Worm (Caenorhabditis elegans) whole organism, late embryonic: ENCODE results near the gene F34D6.1.

Experiments used
- C38D4.7 ChIP-seq: fragments of 200-800 bp; sonication (Bioruptor generic); optimal IDR thresholded peaks from 2 replicates; lab custom pipeline; 2018; ENCODE audit warnings: mild to moderate bottlenecking, missing genetic modification characterization, moderate library complexity, missing compliant biosample characterization
- K09A11.1 ChIP-seq: sonication (generic microtip); optimal IDR thresholded peaks from 2 replicates; lab custom pipeline; 2017; ENCODE audit warnings: antibody characterized with exemption, mild to moderate bottlenecking, missing genetic modification characterization, missing compliant biosample characterization; ENCODE audit not compliant: insufficient read depth
- Y22D7AL.16 ChIP-seq: sonication (generic microtip); optimal IDR thresholded peaks from 2 replicates; lab custom pipeline; 2016; ENCODE audit warnings: missing genetic modification characterization, missing compliant biosample characterization
- ama-1 ChIP-seq: fragments of 150-350 bp; optimal IDR thresholded peaks from 2 replicates; lab custom pipeline; 2014
- ceh-19 ChIP-seq: fragments of 200-800 bp; sonication (Bioruptor generic); optimal IDR thresholded peaks from 2 replicates; lab custom pipeline; 2018; ENCODE audit warnings: mild to moderate bottlenecking, missing genetic modification characterization, missing compliant biosample characterization
- ceh-22 ChIP-seq: sonication (generic microtip); optimal IDR thresholded peaks from 2 replicates; lab custom pipeline; 2017; ENCODE audit warnings: missing biosample characterization, missing genetic modification characterization
- ceh-30 ChIP-seq: fragments of 150-350 bp; optimal IDR thresholded peaks from 2 replicates; lab custom pipeline; 2014; ENCODE audit warnings: missing biosample characterization, missing genetic modification characterization
- ceh-31 ChIP-seq: sonication (generic microtip); optimal IDR thresholded peaks from 2 replicates; lab custom pipeline; 2016; ENCODE audit warnings: missing genetic modification characterization, missing compliant biosample characterization
- ceh-45 ChIP-seq: fragments of 200-800 bp; sonication (Bioruptor generic); IDR thresholded peaks from 2 replicates; pipeline ENCODE4 v1.3.6; 2022; ENCODE audit warnings: missing genetic modification reagents, missing genetic modification characterization, missing compliant biosample characterization
- ceh-48 ChIP-seq: sonication (generic microtip); optimal IDR thresholded peaks from 2 replicates; lab custom pipeline; 2016; ENCODE audit warnings: missing genetic modification characterization, inconsistent platforms, missing compliant biosample characterization
- ceh-6 ChIP-seq: fragments of 200-800 bp; sonication (Bioruptor generic); optimal IDR thresholded peaks from 2 replicates; lab custom pipeline; 2018; ENCODE audit warnings: mild to moderate bottlenecking, missing genetic modification characterization, missing compliant biosample characterization
- ceh-9 ChIP-seq: sonication (generic microtip); optimal IDR thresholded peaks from 2 replicates; lab custom pipeline; 2016; ENCODE audit warnings: mild to moderate bottlenecking, missing genetic modification characterization, inconsistent platforms, missing compliant biosample characterization
- dve-1 ChIP-seq: sonication (generic microtip); optimal IDR thresholded peaks from 2 replicates; lab custom pipeline; 2017; ENCODE audit warnings: antibody characterized with exemption, mild to moderate bottlenecking, missing genetic modification characterization, missing compliant biosample characterization
- elt-2 ChIP-seq: sonication (generic microtip); optimal IDR thresholded peaks from 2 replicates; lab custom pipeline; 2016; ENCODE audit warnings: missing genetic modification reagents, missing genetic modification characterization, missing compliant biosample characterization
- fkh-6 ChIP-seq: sonication (generic microtip); optimal IDR thresholded peaks from 2 replicates; lab custom pipeline; 2016; ENCODE audit warnings: missing genetic modification characterization, missing compliant biosample characterization
- gmeb-2 ChIP-seq: sonication (generic microtip); optimal IDR thresholded peaks from 2 replicates; lab custom pipeline; 2016; ENCODE audit warnings: missing genetic modification characterization, inconsistent platforms, missing compliant biosample characterization
- hlh-15 ChIP-seq: sonication (generic microtip); optimal IDR thresholded peaks from 2 replicates; lab custom pipeline; 2016; ENCODE audit warnings: missing genetic modification characterization, missing compliant biosample characterization
- hlh-30 ChIP-seq: sonication (generic microtip); optimal IDR thresholded peaks from 2 replicates; lab custom pipeline; 2017; ENCODE audit warnings: antibody characterized with exemption, missing genetic modification characterization, missing compliant biosample characterization; ENCODE audit not compliant: insufficient read depth
- hlh-6 ChIP-seq: sonication (generic microtip); optimal IDR thresholded peaks from 2 replicates; lab custom pipeline; 2016; ENCODE audit warnings: missing genotype, missing genetic modification characterization, missing compliant biosample characterization
- hlh-8 ChIP-seq: sonication (generic microtip); optimal IDR thresholded peaks from 2 replicates; lab custom pipeline; 2016; ENCODE audit warnings: missing genotype, missing genetic modification characterization, missing compliant biosample characterization
- lim-6 ChIP-seq: sonication (generic microtip); optimal IDR thresholded peaks from 2 replicates; lab custom pipeline; 2016; ENCODE audit warnings: missing genetic modification characterization, missing compliant biosample characterization
- madf-2 ChIP-seq: sonication (generic microtip); optimal IDR thresholded peaks from 2 replicates; lab custom pipeline; 2017; ENCODE audit warnings: missing genetic modification characterization, missing compliant biosample characterization
- mec-3 ChIP-seq: sonication (generic microtip); optimal IDR thresholded peaks from 2 replicates; lab custom pipeline; 2016; ENCODE audit warnings: borderline replicate concordance, missing genetic modification characterization, missing compliant biosample characterization
- nhr-11 ChIP-seq: fragments of 150-350 bp; optimal IDR thresholded peaks from 2 replicates; lab custom pipeline; 2014; ENCODE audit warnings: missing biosample characterization, missing genetic modification characterization
- nhr-232 ChIP-seq: sonication (generic microtip); optimal IDR thresholded peaks from 2 replicates; lab custom pipeline; 2016; ENCODE audit warnings: missing genetic modification characterization, missing compliant biosample characterization
- npax-4 ChIP-seq: sonication (generic microtip); optimal IDR thresholded peaks from 2 replicates; lab custom pipeline; 2016; ENCODE audit warnings: missing genetic modification characterization, missing compliant biosample characterization
- odd-2 ChIP-seq: sonication (generic microtip); optimal IDR thresholded peaks from 2 replicates; lab custom pipeline; 2017; ENCODE audit warnings: antibody characterized with exemption, mild to moderate bottlenecking, missing genetic modification characterization, missing compliant biosample characterization
- pag-3 ChIP-seq: sonication (generic microtip); optimal IDR thresholded peaks from 2 replicates; lab custom pipeline; 2016; ENCODE audit warnings: missing compliant biosample characterization, missing genetic modification characterization, borderline replicate concordance
- pat-9 ChIP-seq: fragments of 200-800 bp; sonication (Bioruptor generic); optimal IDR thresholded peaks from 2 replicates; lab custom pipeline; 2018; ENCODE audit warnings: mild to moderate bottlenecking, missing genetic modification characterization, moderate library complexity, missing compliant biosample characterization
- pax-1 ChIP-seq: fragments of 150-350 bp; optimal IDR thresholded peaks from 2 replicates; lab custom pipeline; 2014; ENCODE audit warnings: missing biosample characterization, missing genetic modification characterization
- pha-4 ChIP-seq: fragments of 150-350 bp; optimal IDR thresholded peaks from 2 replicates; lab custom pipeline; 2018; ENCODE audit warnings: missing biosample characterization, missing genetic modification reagents, missing genetic modification characterization
- pqm-1 ChIP-seq: sonication (generic microtip); optimal IDR thresholded peaks from 2 replicates; lab custom pipeline; 2016; ENCODE audit warnings: missing genetic modification characterization, missing compliant biosample characterization
- ref-2 ChIP-seq: sonication (generic microtip); optimal IDR thresholded peaks from 2 replicates; lab custom pipeline; 2016; ENCODE audit warnings: missing genetic modification characterization, missing compliant biosample characterization
- sdc-2 ChIP-seq: sonication (generic microtip); optimal IDR thresholded peaks from 2 replicates; lab custom pipeline; 2016; ENCODE audit warnings: missing genotype, missing genetic modification characterization, missing compliant biosample characterization
- sox-4 ChIP-seq: sonication (generic microtip); optimal IDR thresholded peaks from 2 replicates; lab custom pipeline; 2017; ENCODE audit warnings: mild to moderate bottlenecking, missing genetic modification characterization, inconsistent platforms, missing compliant biosample characterization
- syd-9 ChIP-seq: sonication (generic microtip); optimal IDR thresholded peaks from 2 replicates; lab custom pipeline; 2016; ENCODE audit warnings: mild to moderate bottlenecking, missing genetic modification characterization, moderate library complexity, missing compliant biosample characterization
- ttx-3 ChIP-seq: sonication (generic microtip); optimal IDR thresholded peaks from 2 replicates; lab custom pipeline; 2016; ENCODE audit warnings: missing genetic modification reagents, missing genetic modification characterization, missing compliant biosample characterization
- unc-42 ChIP-seq: sonication (generic microtip); optimal IDR thresholded peaks from 2 replicates; lab custom pipeline; 2016; ENCODE audit warnings: missing genotype, missing genetic modification characterization, missing compliant biosample characterization
- unc-55 ChIP-seq: sonication (generic microtip); optimal IDR thresholded peaks from 2 replicates; lab custom pipeline; 2017; ENCODE audit warnings: missing biosample characterization, missing genetic modification reagents, missing genetic modification characterization
- unc-86 ChIP-seq: sonication (generic microtip); optimal IDR thresholded peaks from 2 replicates; lab custom pipeline; 2016; ENCODE audit warnings: missing genetic modification characterization, missing compliant biosample characterization

F34D6.1 gene

DNA sequence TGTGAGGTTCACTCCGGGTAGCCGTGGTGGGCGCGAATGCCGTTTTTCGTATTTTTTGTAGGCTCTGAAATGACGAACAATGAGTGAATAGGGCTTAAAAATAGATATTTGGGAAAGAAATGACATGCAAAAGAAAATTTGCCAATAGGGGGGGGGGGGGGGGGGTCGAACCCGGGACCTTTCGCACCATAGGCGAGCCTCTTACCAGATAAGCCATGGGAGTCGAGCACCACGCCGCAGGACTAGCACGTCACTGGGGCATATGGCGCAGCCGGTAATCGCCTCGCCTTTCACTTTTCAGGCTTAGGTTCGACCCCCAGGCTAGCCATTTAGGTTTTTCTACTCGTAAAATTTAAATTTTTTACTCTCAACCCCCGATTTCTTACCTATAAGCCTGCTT lies 38.2 kb upstream of the F34D6.1 start:
- TF ChIP-seq unc-55 (GFP tag; lab: Kevin White, UChicago) (no peak), fkh-6 (tag; lab: Kevin White, UChicago) (no peak), ceh-19 (GFP tag; lab: Kevin White, UChicago) (no peak), ceh-48 (no peak), mec-3 (no peak), ceh-31 (tag; lab: Kevin White, UChicago) (no peak), hlh-6 (no peak), hlh-15 (tag; lab: Kevin White, UChicago) (no peak), sox-4 (tag; lab: Kevin White, UChicago) (no peak), ceh-45 (no peak), Y22D7AL.16 (tag; lab: Kevin White, UChicago) (no peak), lim-6 (tag; lab: Kevin White, UChicago) (no peak), sdc-2 (no peak), pag-3 (tag; lab: Kevin White, UChicago) (no peak), pax-1 (tag; lab: Kevin White, UChicago) (no peak)

DNA sequence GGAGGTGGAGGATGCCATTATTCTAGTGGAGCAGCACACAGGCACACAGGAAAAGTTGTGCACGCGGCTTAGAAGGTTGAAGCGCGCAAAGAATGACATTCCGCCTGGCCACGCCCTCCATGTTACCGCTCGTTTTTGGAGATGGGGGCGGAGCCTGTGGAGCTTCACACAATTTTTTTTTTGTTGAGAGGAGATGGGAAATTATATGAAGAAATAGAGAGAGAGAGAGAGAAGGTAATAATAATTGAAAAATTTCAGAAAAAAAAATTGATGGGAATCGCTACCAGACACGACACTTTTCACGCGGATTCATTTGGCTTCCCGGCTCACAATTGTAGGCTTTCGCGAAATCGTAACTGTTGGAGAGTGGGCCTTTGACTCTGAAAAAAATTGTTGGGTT lies 36.3 kb upstream of the F34D6.1 start, which contains the start of gene T05A8.3:
TSS of gene T05A8.3 (minus strand) at position 101 of the 400 bp plus-strand sequence.
- TF ChIP-seq ceh-19 (GFP tag; lab: Kevin White, UChicago) (no peak), ceh-30 (no peak), C38D4.7 (GFP tag; lab: Kevin White, UChicago) (no peak), pha-4 (tag; lab: Kevin White, UChicago) (no peak), pat-9 (tag; lab: Kevin White, UChicago) (no peak), npax-4 (no peak), syd-9 (tag; lab: Kevin White, UChicago) (no peak), ref-2 (tag; lab: Kevin White, UChicago) (no peak), unc-86 (tag; lab: Kevin White, UChicago) (no peak), pqm-1 (tag; lab: Kevin White, UChicago) (no peak), hlh-30 (tag; lab: Kevin White, UChicago) (no peak)
- TF ChIP-seq, all 69 proteins: peak for 0

DNA sequence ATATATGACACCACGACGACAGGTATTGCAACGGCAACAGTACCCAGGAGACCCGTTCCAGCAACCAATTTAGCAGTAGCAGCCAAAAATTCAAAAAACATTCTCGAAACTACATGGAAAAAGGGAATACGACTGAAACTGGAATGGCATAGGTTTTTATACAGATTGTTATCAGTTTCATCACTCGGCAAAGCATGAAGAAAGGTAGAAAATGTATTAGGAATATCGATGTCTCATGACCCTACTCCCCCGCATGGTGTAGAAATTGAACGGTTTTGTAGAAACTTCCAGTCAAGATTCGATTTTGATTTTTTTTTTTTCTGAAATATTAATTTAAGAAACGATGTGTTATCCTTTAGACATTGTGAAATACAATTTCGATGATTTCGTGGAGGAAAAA lies 29.9 kb upstream of the F34D6.1 start, which contains the start of gene T05A8.2:
TSS of gene T05A8.2 (minus strand) at position 101 of the 400 bp plus-strand sequence.
- TF ChIP-seq nhr-11 (tag; lab: Kevin White, UChicago) = no peak

- no peak for TF ChIP-seq sdc-2
- no peak for TF ChIP-seq unc-42 (tag; lab: Kevin White, UChicago)
- TF ChIP-seq lim-6 (tag; lab: Kevin White, UChicago) = no peak
- no peak for TF ChIP-seq dve-1 (tag; lab: Kevin White, UChicago)
- TF ChIP-seq unc-55 (GFP tag; lab: Kevin White, UChicago) = no peak
- TF ChIP-seq odd-2 (tag; lab: Kevin White, UChicago) = no peak
- TF ChIP-seq ttx-3 (tag; lab: Kevin White, UChicago) = no peak
- TF ChIP-seq ceh-22 = no peak
- no peak for TF ChIP-seq hlh-8
- TF ChIP-seq gmeb-2 (tag; lab: Kevin White, UChicago) = no peak
- no peak for TF ChIP-seq ceh-6 (GFP tag; lab: Kevin White, UChicago)
- no peak for TF ChIP-seq unc-86 (tag; lab: Kevin White, UChicago)
Observed at ce11 chrII:2709942-2710341, 28.9 kb upstream of the F34D6.1 start, which contains the start of gene T05A8.1. T05A8.1 (minus strand) TSS chrII:2710042.

DNA sequence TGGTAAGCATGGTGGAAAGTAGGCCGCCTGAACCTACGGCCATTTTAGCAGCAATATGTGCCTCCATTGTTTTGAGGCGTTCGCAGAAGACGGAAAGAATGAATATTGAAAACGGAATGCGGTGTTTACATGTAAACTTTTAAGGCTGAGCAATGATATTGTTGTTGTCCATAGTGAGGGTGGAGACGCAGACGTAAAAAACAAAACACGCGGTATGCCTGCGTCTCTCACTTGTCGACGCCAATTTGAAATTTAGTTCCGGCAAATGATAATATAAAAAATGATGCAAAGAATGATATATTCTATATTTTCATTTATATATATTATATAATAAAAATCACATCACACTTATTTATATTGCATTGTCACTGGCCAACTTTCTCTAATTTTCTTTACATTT lies 26.9 kb upstream of the F34D6.1 start, which contains the start of gene Y47G7B.2:
TSS of gene Y47G7B.2 (minus strand) at position 143 of the 400 bp plus-strand sequence.
- TF ChIP-seq ama-1 (lab: Kevin White, UChicago) (no peak), pqm-1 (tag; lab: Kevin White, UChicago) (no peak), ceh-19 (GFP tag; lab: Kevin White, UChicago) (no peak), ttx-3 (tag; lab: Kevin White, UChicago) (no peak), ceh-22 (no peak), K09A11.1 (tag; lab: Kevin White, UChicago) (no peak), madf-2 (no peak), mec-3 (no peak), hlh-6 (no peak), nhr-232 (tag; lab: Kevin White, UChicago) (no peak), elt-2 (no peak), ceh-9 (tag; lab: Kevin White, UChicago) (no peak)
